Worm (Caenorhabditis elegans) whole organism, young adult: Measurements from ENCODE around the gene nhr-201.
A peak's percentile ranks its signal among the peaks of the same experiment; 100 is the strongest.

Experiments
- B0019.2 ChIP-seq: fragments of 200-800 bp; sonication (Bioruptor generic); conservative IDR thresholded peaks from 2 replicates; pipeline ENCODE4 v1.3.6; 2022; ENCODE audit warnings: missing genetic modification reagents, missing genetic modification characterization, missing compliant biosample characterization
- B0261.1 ChIP-seq: sonication (generic microtip); optimal IDR thresholded peaks from 2 replicates; lab custom pipeline; 2016; ENCODE audit warnings: mild to moderate bottlenecking, missing genetic modification characterization, moderate library complexity, missing compliant biosample characterization
- B0336.3 ChIP-seq: fragments of 200-800 bp; sonication (Bioruptor generic); IDR thresholded peaks from 2 replicates; pipeline ENCODE4 v1.3.6; 2022; ENCODE audit warnings: missing genetic modification characterization, missing compliant biosample characterization
- D2030.7 ChIP-seq: fragments of 200-800 bp; sonication (Bioruptor generic); IDR thresholded peaks from 2 replicates; pipeline ENCODE4 v1.3.6; 2022; ENCODE audit warnings: missing genetic modification reagents, missing genetic modification characterization, missing compliant biosample characterization
- F10E7.11 ChIP-seq: sonication (generic microtip); optimal IDR thresholded peaks from 2 replicates; lab custom pipeline; 2017; ENCODE audit warnings: mild to moderate bottlenecking, missing genetic modification characterization, moderate library complexity, missing compliant biosample characterization
- F39B2.1 ChIP-seq: fragments of 200-800 bp; sonication (Bioruptor generic); IDR thresholded peaks from 2 replicates; pipeline ENCODE4 v1.3.6; 2022; ENCODE audit warnings: missing genetic modification reagents, missing genetic modification characterization, missing compliant biosample characterization
- F52B5.7 ChIP-seq: sonication (generic microtip); optimal IDR thresholded peaks from 2 replicates; lab custom pipeline; 2016; ENCODE audit warnings: mild to moderate bottlenecking, missing genetic modification characterization, missing compliant biosample characterization
- F57A8.1 ChIP-seq: fragments of 200-800 bp; sonication (Bioruptor generic); optimal IDR thresholded peaks from 2 replicates; lab custom pipeline; 2018; ENCODE audit warnings: mild to moderate bottlenecking, missing genetic modification characterization, moderate library complexity, missing compliant biosample characterization
- K12H6.12 ChIP-seq: fragments of 200-800 bp; sonication (Bioruptor generic); optimal IDR thresholded peaks from 2 replicates; lab custom pipeline; 2018; ENCODE audit warnings: mild to moderate bottlenecking, missing genetic modification characterization, missing compliant biosample characterization
- T26A5.8 ChIP-seq: sonication (generic microtip); optimal IDR thresholded peaks from 2 replicates; lab custom pipeline; 2016; ENCODE audit warnings: missing genetic modification characterization, missing compliant biosample characterization
- Y67H2A.10 ChIP-seq: fragments of 200-800 bp; sonication (Bioruptor generic); conservative IDR thresholded peaks from 2 replicates; pipeline ENCODE4 v1.3.6; 2022; ENCODE audit warnings: missing genetic modification reagents, missing genetic modification characterization, missing compliant biosample characterization
- Y79H2A.3 ChIP-seq: fragments of 200-800 bp; sonication (Bioruptor generic); conservative IDR thresholded peaks from 2 replicates; pipeline ENCODE4 v1.3.6; 2022; ENCODE audit warnings: missing genetic modification reagents, missing genetic modification characterization, missing compliant biosample characterization
- Y95B8A.8 ChIP-seq: fragments of 200-800 bp; sonication (Bioruptor generic); IDR thresholded peaks from 2 replicates; pipeline ENCODE4 v1.3.6; 2022; ENCODE audit warnings: missing genetic modification reagents, missing genetic modification characterization, missing compliant biosample characterization
- ama-1 ChIP-seq, 3 experiments: fragments of 150-350 bp in 1 of 3; sonication (generic microtip) in 2 of 3; optimal IDR thresholded peaks; 2 replicates each; lab custom pipeline; 2014 to 2018; ENCODE audit warnings: missing biosample characterization in 2 of 3, missing genetic modification characterization in 2 of 3, missing genetic modification reagents in 2 of 3
- atf-7 ChIP-seq: sonication (generic microtip); optimal IDR thresholded peaks from 2 replicates; lab custom pipeline; 2017; ENCODE audit warnings: mild to moderate bottlenecking, missing genetic modification characterization, missing compliant biosample characterization
- attf-6 ChIP-seq: fragments of 200-800 bp; sonication (Bioruptor generic); IDR thresholded peaks from 2 replicates; pipeline ENCODE4 v1.3.6; 2022; ENCODE audit warnings: missing genetic modification reagents, missing genetic modification characterization, missing compliant biosample characterization
- bed-1 ChIP-seq: fragments of 200-800 bp; sonication (Bioruptor generic); IDR thresholded peaks from 2 replicates; pipeline ENCODE4 v1.3.6; 2022; ENCODE audit warnings: missing genetic modification reagents, missing genetic modification characterization, missing compliant biosample characterization
- bed-2 ChIP-seq: fragments of 200-800 bp; sonication (Bioruptor generic); IDR thresholded peaks from 2 replicates; pipeline ENCODE4 v1.3.6; 2022; ENCODE audit warnings: missing genetic modification reagents, missing genetic modification characterization, missing compliant biosample characterization
- cebp-1 ChIP-seq, 2 experiments: fragments of 200-800 bp in 1 of 2; sonication (Bioruptor generic) in 1 of 2; sonication (generic microtip) in 1 of 2; IDR thresholded peaks in 1 of 2; optimal IDR thresholded peaks in 1 of 2; 2 replicates each; pipeline versions ENCODE4 v1.3.6 to Lab custom; 2017 to 2022; ENCODE audit warnings: missing compliant biosample characterization in 2 of 2, missing genetic modification characterization in 2 of 2, mild to moderate bottlenecking in 1 of 2, missing genetic modification reagents in 1 of 2, moderate library complexity in 1 of 2
- ceh-27 ChIP-seq: fragments of 200-800 bp; sonication (Bioruptor generic); optimal IDR thresholded peaks from 2 replicates; lab custom pipeline; 2018; ENCODE audit warnings: mild to moderate bottlenecking, missing genetic modification characterization, moderate library complexity, missing compliant biosample characterization
- ceh-79 ChIP-seq: sonication (generic microtip); optimal IDR thresholded peaks from 2 replicates; lab custom pipeline; 2017; ENCODE audit warnings: mild to moderate bottlenecking, missing genetic modification characterization, missing compliant biosample characterization
- ets-4 ChIP-seq: fragments of 200-800 bp; sonication (Bioruptor generic); optimal IDR thresholded peaks from 2 replicates; lab custom pipeline; 2018; ENCODE audit warnings: mild to moderate bottlenecking, missing genetic modification characterization, missing compliant biosample characterization
- fkh-3 ChIP-seq: sonication (generic microtip); optimal IDR thresholded peaks from 2 replicates; lab custom pipeline; 2016; ENCODE audit warnings: mild to moderate bottlenecking, missing genetic modification characterization, missing compliant biosample characterization
- hsf-1 ChIP-seq: fragments of 200-800 bp; sonication (Bioruptor generic); IDR thresholded peaks from 2 replicates; pipeline ENCODE4 v1.3.6; 2022; ENCODE audit warnings: missing genetic modification reagents, missing genetic modification characterization, missing compliant biosample characterization
- let-607 ChIP-seq, 2 experiments: fragments of 200-800 bp in 1 of 2; sonication (Bioruptor generic) in 1 of 2; sonication (generic microtip) in 1 of 2; optimal IDR thresholded peaks; 2 replicates each; lab custom pipeline; 2016 to 2018; ENCODE audit warnings: mild to moderate bottlenecking in 2 of 2, missing compliant biosample characterization in 2 of 2, missing genetic modification characterization in 2 of 2, moderate library complexity in 2 of 2, missing genotype in 1 of 2
- madf-3 ChIP-seq: fragments of 200-800 bp; sonication (Bioruptor generic); IDR thresholded peaks from 2 replicates; pipeline ENCODE4 v1.3.6; 2022; ENCODE audit warnings: missing genetic modification reagents, missing genetic modification characterization, missing compliant biosample characterization
- madf-6 ChIP-seq: fragments of 200-800 bp; sonication (Bioruptor generic); IDR thresholded peaks from 2 replicates; pipeline ENCODE4 v1.3.6; 2022; ENCODE audit warnings: missing genetic modification reagents, missing genetic modification characterization, missing compliant biosample characterization
- nhr-80 ChIP-seq: sonication (generic microtip); optimal IDR thresholded peaks from 2 replicates; lab custom pipeline; 2016; ENCODE audit warnings: missing genetic modification characterization, missing compliant biosample characterization
- rcor-1 ChIP-seq: fragments of 200-800 bp; sonication (Bioruptor generic); IDR thresholded peaks from 2 replicates; pipeline ENCODE4 v1.3.6; 2022; ENCODE audit warnings: missing genetic modification reagents, missing genetic modification characterization, missing compliant biosample characterization
- tbp1 ChIP-seq: fragments of 200-800 bp; sonication (Bioruptor generic); optimal IDR thresholded peaks from 2 replicates; lab custom pipeline; 2018; ENCODE audit warnings: mild to moderate bottlenecking, missing genetic modification characterization, missing compliant biosample characterization
- unc-62 ChIP-seq: fragments of 150-350 bp; optimal IDR thresholded peaks from 2 replicates; lab custom pipeline; 2014; ENCODE audit warnings: missing biosample characterization, missing genetic modification reagents, missing genetic modification characterization
- ztf-28 ChIP-seq: fragments of 200-800 bp; sonication (Bioruptor generic); IDR thresholded peaks from 2 replicates; pipeline ENCODE4 v1.3.6; 2022; ENCODE audit warnings: missing genetic modification reagents, missing genetic modification characterization, missing compliant biosample characterization

Gene nhr-201

ce11 chrV:464800-465199, at the start of gene nhr-201:
Gene nhr-201, plus strand, starts transcription at chrV:464828.
- TF ChIP-seq ama-1 (optimal IDR thresholded peaks at IDR 0.05; lab: Kevin White, UChicago) (no peak), ama-1 (GFP tag; optimal IDR thresholded peaks at IDR 0.05; lab: Kevin White, UChicago) (no peak), nhr-80 (tag; lab: Kevin White, UChicago) (peak; percentile 11), Y67H2A.10 (GFP tag; lab: Robert Waterston, UW) (no peak), F52B5.7 (tag; lab: Kevin White, UChicago) (no peak), ztf-28 (no peak), madf-6 (GFP tag; lab: Robert Waterston, UW) (no peak), tbp1 (GFP tag; lab: Kevin White, UChicago) (no peak)

DNA sequence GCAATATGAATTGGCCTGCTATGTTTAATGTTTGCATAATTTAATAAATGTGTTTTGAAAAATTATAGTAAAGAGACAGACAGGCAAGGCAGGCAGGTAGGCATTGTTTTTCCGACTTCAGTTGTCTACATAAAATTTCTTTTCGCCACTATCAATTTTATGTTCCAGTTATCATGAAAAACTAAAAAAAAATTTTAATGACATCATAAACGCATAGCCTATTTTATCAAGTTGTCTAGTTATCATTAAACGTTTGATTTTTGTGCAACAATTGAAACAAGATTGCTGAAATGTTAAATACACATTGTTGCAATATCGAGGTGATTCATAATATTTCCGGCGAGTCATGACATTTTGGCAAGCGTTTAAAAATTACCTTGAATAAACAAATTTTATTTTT, 49.6 kb upstream of the nhr-201 start:
- TF ChIP-seq unc-62 (GFP tag; lab: Kevin White, UChicago) (peak; percentile 46), F57A8.1 (GFP tag; lab: Kevin White, UChicago) (no peak), nhr-80 (tag; lab: Kevin White, UChicago) (peak; percentile 24)

ce11 chrV:417656-418353, 46.8 kb upstream of the nhr-201 start, which contains the start of gene irg-8:
Gene irg-8, minus strand, starts transcription at chrV:417706.
- peak; percentile 70 for TF ChIP-seq unc-62 (GFP tag; lab: Kevin White, UChicago)
- TF ChIP-seq atf-7: peak; percentile 79
- TF ChIP-seq Y79H2A.3: no peak
- peak; percentile 35 for TF ChIP-seq nhr-80 (tag; lab: Kevin White, UChicago)
- peak in 1 of 2 experiments; percentile 45 for TF ChIP-seq let-607 (tag; optimal IDR thresholded peaks at IDR 0.05; lab: Kevin White, UChicago)

DNA sequence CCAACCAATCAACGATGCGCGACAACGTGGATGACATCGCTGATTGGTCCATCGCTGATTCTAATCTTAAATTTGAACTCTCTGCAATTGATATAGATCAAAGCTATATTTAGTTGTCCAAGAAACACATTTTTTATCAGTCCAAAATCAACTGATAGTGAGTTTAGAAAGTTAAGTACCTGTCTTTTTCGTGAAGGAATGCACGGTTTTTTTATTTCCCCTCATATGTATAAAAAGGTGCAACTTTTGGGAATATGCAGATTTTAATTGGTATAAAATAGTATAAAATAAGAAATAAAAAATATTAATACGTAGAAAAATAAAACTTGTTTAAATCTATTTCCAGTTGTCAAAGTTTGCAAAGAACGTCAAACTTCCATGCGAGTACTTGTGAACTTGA, 46.2 kb upstream of the nhr-201 start, which contains the start of gene Y39D8A.1:
TSS of gene Y39D8A.1 (plus strand) at position 301 of the 400 bp plus-strand sequence.
- TF ChIP-seq K12H6.12 (tag; lab: Kevin White, UChicago) (no peak), bed-2 (GFP tag; lab: Robert Waterston, UW) (no peak), Y95B8A.8 (GFP tag; lab: Robert Waterston, UW) (no peak), ceh-79 (no peak), rcor-1 (GFP tag; lab: Robert Waterston, UW) (no peak), bed-1 (GFP tag; lab: Robert Waterston, UW) (no peak), hsf-1 (GFP tag; lab: Robert Waterston, UW) (no peak), madf-3 (GFP tag; lab: Robert Waterston, UW) (no peak), ceh-27 (no peak), ztf-28 (no peak), T26A5.8 (tag; lab: Kevin White, UChicago) (no peak), F57A8.1 (GFP tag; lab: Kevin White, UChicago) (no peak), B0336.3 (no peak), attf-6 (GFP tag; lab: Robert Waterston, UW) (no peak), F39B2.1 (GFP tag; lab: Robert Waterston, UW) (no peak)
- TF ChIP-seq, all 124 proteins: peak for 0

DNA sequence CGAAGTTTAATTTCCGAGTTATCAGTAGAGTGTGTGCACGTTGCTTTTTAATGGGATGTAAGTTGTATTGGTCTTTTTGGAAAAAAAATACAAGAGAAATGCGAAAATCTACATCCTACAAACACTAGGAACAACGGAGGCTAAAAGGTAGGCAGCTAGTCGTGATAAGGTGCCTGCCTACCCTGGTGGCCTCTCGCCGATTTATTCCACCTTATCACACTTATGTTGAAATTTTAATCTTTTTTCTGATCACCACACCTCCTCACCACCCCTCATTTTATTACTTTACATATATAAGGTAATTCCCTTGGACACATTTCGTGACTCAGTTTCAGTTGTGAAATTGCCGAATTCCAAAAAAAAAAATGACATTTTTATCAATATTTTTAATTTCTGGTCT, 42.5 kb upstream of the nhr-201 start, which contains the start of gene dod-20:
TSS of gene dod-20 (plus strand) at position 301 of the 400 bp plus-strand sequence.
- TF ChIP-seq F57A8.1 (GFP tag; lab: Kevin White, UChicago) (no peak), nhr-80 (tag; lab: Kevin White, UChicago) (peak; percentile 34), cebp-1 (GFP tag; IDR thresholded peaks at IDR 0.05; lab: Robert Waterston, UW) (0 out of 2 replicates have a peak, but pooled peaks have one; percentile 22), cebp-1 (tag; optimal IDR thresholded peaks at IDR 0.05; lab: Kevin White, UChicago) (no peak)

ce11 chrV:424140-424539, 40.5 kb upstream of the nhr-201 start, which contains the start of gene B0554.5:
Gene B0554.5, plus strand, starts transcription at chrV:424440.
- TF ChIP-seq D2030.7: no peak
- no peak for TF ChIP-seq B0261.1
- no peak for TF ChIP-seq ztf-28
- no peak for TF ChIP-seq fkh-3 (tag; lab: Kevin White, UChicago)
- no peak for TF ChIP-seq Y67H2A.10 (GFP tag; lab: Robert Waterston, UW)
- no peak for TF ChIP-seq F10E7.11 (tag; lab: Kevin White, UChicago)
- no peak for TF ChIP-seq ets-4 (GFP tag; lab: Kevin White, UChicago)
- no peak for TF ChIP-seq B0019.2 (GFP tag; lab: Robert Waterston, UW)
